Worm (Caenorhabditis elegans) whole organism, early embryonic: ENCODE results near the gene molo-1.

Experiments used
- B0310.2 ChIP-seq: sonication (generic microtip); optimal IDR thresholded peaks from 2 replicates; lab custom pipeline; 2016; ENCODE audit warnings: mild to moderate bottlenecking, missing genetic modification characterization, missing compliant biosample characterization
- F13C5.2 ChIP-seq: sonication (generic microtip); optimal IDR thresholded peaks from 2 replicates; lab custom pipeline; 2017; ENCODE audit warnings: mild to moderate bottlenecking, missing genetic modification characterization, inconsistent platforms, missing compliant biosample characterization
- aly-1 ChIP-seq: sonication (generic microtip); optimal IDR thresholded peaks from 2 replicates; lab custom pipeline; 2016; ENCODE audit warnings: missing genetic modification characterization, missing compliant biosample characterization
- ama-1 ChIP-seq: fragments of 150-350 bp; optimal IDR thresholded peaks from 2 replicates; lab custom pipeline; 2014
- ceh-13 ChIP-seq: fragments of 200-800 bp; sonication (Bioruptor generic); optimal IDR thresholded peaks from 2 replicates; lab custom pipeline; 2018; ENCODE audit warnings: mild to moderate bottlenecking, missing genetic modification characterization, missing compliant biosample characterization
- ceh-36 ChIP-seq: sonication (generic microtip); optimal IDR thresholded peaks from 2 replicates; lab custom pipeline; 2016; ENCODE audit warnings: missing genetic modification characterization, inconsistent platforms, missing compliant biosample characterization
- ets-7 ChIP-seq: sonication (generic microtip); optimal IDR thresholded peaks from 2 replicates; lab custom pipeline; 2016; ENCODE audit warnings: missing genotype, missing genetic modification characterization, missing compliant biosample characterization
- flt-1 ChIP-seq: fragments of 200-800 bp; sonication (Bioruptor generic); IDR thresholded peaks from 2 replicates; pipeline ENCODE4 v1.3.6; 2022; ENCODE audit warnings: missing genetic modification characterization, missing compliant biosample characterization
- hmbx-1 ChIP-seq: sonication (generic microtip); optimal IDR thresholded peaks from 2 replicates; lab custom pipeline; 2016; ENCODE audit warnings: mild to moderate bottlenecking, missing genetic modification characterization, missing compliant biosample characterization
- hmg-4 ChIP-seq: fragments of 200-800 bp; sonication (Bioruptor generic); optimal IDR thresholded peaks from 2 replicates; lab custom pipeline; 2018; ENCODE audit warnings: mild to moderate bottlenecking, missing genetic modification characterization, missing compliant biosample characterization
- hnd-1 ChIP-seq: sonication (generic microtip); optimal IDR thresholded peaks from 2 replicates; lab custom pipeline; 2016; ENCODE audit warnings: missing genetic modification characterization, missing compliant biosample characterization
- pes-1 ChIP-seq: fragments of 200-800 bp; sonication (Bioruptor generic); IDR thresholded peaks from 2 replicates; pipeline ENCODE4 v1.3.6; 2022; ENCODE audit warnings: missing genetic modification reagents, missing genetic modification characterization, missing compliant biosample characterization
- scrt-1 ChIP-seq: fragments of 200-800 bp; sonication (Bioruptor generic); IDR thresholded peaks from 2 replicates; pipeline ENCODE4 v1.3.6; 2022; ENCODE audit warnings: missing genetic modification characterization, missing compliant biosample characterization
- sea-1 ChIP-seq: fragments of 200-800 bp; sonication (Bioruptor generic); conservative IDR thresholded peaks from 2 replicates; pipeline ENCODE4 v1.3.6; 2022; ENCODE audit warnings: missing genetic modification characterization, missing compliant biosample characterization
- tbx-11 ChIP-seq: fragments of 200-800 bp; sonication (Bioruptor generic); IDR thresholded peaks from 2 replicates; pipeline ENCODE4 v1.3.6; 2022; ENCODE audit warnings: missing genetic modification characterization, missing compliant biosample characterization
- tbx-37 ChIP-seq: fragments of 200-800 bp; sonication (Bioruptor generic); conservative IDR thresholded peaks from 2 replicates; pipeline ENCODE4 v1.3.6; 2022; ENCODE audit warnings: missing genetic modification reagents, missing genetic modification characterization, missing compliant biosample characterization
- tra-4 ChIP-seq: sonication (generic microtip); optimal IDR thresholded peaks from 2 replicates; lab custom pipeline; 2017; ENCODE audit warnings: missing genetic modification characterization, missing compliant biosample characterization

Gene molo-1

DNA sequence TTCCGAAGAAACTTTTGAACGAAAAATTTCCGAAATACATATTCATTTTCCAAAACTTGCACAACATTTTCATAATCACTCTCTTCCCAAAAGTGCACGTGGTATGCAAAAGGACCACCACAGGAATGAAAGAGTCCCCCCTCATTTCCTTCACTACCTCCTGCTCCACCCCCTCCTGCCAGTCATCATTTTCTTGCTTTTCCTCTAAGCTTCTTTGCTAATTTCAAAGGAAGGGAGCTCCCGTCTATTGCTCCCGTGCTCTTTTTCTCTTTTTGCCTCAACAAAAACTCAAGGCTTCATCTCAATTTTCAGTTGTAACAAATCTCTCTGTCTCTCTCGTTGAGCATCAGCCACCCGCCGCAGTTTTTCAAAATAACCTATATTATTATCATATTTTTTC lies 988 bp upstream of the molo-1 start:
- TF ChIP-seq tbx-37, result no peak
- TF ChIP-seq ceh-36 (tag; lab: Kevin White, UChicago), result no peak
- TF ChIP-seq aly-1, result no peak
- no peak for TF ChIP-seq B0310.2 (tag; lab: Kevin White, UChicago)
- TF ChIP-seq ama-1 (lab: Kevin White, UChicago), result no peak
- no peak for TF ChIP-seq hmbx-1 (tag; lab: Kevin White, UChicago)

DNA sequence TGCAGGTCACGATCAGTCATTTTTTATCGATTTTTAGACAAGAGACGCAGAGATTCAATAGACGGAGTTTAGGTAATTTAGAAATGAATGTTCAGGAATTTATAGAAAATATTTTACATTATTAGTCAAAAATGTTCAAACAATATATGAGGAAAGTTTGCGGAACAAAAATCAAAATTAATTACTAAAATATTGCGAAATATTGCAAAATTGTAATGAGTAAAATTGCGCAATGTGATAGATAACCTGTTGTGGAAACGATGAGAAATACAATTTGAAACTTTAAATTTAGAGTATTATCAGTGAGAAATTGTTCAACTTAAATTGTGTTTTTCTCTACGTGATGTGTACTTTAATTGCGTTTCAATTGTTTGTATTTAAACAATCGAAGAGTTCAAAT lies 7.3 kb downstream of the molo-1 start, which contains the start of gene F56D2.5:
F56D2.5 (minus strand) TSS at position 371 of the 400 bp plus-strand sequence.
- TF ChIP-seq ets-7 (tag; lab: Kevin White, UChicago), result no peak
- no peak for TF ChIP-seq ceh-13 (GFP tag; lab: Kevin White, UChicago)
- no peak for TF ChIP-seq tbx-11 (GFP tag; lab: Robert Waterston, UW)
- no peak for TF ChIP-seq tbx-37
- TF ChIP-seq scrt-1 (GFP tag; lab: Robert Waterston, UW), result no peak
- TF ChIP-seq pes-1 (GFP tag; lab: Robert Waterston, UW), result no peak
- TF ChIP-seq aly-1, result no peak
- TF ChIP-seq hmg-4 (GFP tag; lab: Kevin White, UChicago), result no peak
- TF ChIP-seq tra-4, result no peak
- TF ChIP-seq hnd-1 (tag; lab: Kevin White, UChicago), result no peak
- TF ChIP-seq ama-1 (lab: Kevin White, UChicago), result no peak

DNA sequence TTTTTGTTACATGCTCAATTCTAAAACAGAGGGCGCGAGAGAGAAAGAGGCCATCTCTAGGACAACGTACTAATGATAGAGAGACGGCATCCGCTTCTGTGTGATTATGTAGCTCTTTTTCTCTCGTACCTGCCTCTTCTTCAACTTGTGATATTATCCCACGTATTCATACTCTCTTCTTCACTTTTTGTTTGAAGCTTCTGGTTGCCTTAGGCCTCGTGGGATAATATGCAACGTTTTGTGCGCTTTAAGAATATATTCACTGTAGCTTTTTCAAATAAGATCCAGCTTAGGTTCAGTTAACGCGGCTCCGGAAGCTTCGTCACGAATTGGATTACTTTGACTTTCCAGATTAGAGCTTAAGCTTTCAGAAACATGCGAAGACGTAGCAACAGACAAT lies 9.0 kb downstream of the molo-1 start, which contains the start of the genes F56D2.8 and uev-2:
F56D2.8 (minus strand) TSS at position 101 of the 400 bp plus-strand sequence.
uev-2 (plus strand) TSS at position 360 of the 400 bp plus-strand sequence.
- no peak for TF ChIP-seq tra-4

DNA sequence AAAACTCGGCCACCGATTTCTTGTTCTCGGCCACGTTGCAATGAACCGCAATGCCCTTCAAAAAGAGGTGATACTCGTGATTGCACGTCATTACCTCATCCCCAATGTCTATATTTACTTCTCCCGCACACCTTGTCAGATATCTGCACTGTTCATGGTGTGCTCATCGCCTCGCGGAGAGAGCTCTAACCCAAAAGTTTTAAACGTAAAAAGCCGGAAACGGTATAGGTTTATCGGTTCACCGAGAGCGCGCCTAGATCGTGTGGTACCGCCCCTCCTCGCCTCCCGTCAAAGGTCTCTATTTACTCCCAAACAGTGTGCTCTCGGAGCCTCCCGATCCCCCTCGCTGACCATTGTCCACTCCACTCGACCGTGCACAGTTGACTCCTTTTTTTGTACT lies 10.9 kb downstream of the molo-1 start, which contains the start of gene F56D2.3:
F56D2.3 (plus strand) TSS at position 301 of the 400 bp plus-strand sequence.
- TF ChIP-seq sea-1 (GFP tag; lab: Robert Waterston, UW) (no peak), ama-1 (lab: Kevin White, UChicago) (no peak), hmg-4 (GFP tag; lab: Kevin White, UChicago) (no peak), B0310.2 (tag; lab: Kevin White, UChicago) (no peak), tra-4 (no peak)

DNA sequence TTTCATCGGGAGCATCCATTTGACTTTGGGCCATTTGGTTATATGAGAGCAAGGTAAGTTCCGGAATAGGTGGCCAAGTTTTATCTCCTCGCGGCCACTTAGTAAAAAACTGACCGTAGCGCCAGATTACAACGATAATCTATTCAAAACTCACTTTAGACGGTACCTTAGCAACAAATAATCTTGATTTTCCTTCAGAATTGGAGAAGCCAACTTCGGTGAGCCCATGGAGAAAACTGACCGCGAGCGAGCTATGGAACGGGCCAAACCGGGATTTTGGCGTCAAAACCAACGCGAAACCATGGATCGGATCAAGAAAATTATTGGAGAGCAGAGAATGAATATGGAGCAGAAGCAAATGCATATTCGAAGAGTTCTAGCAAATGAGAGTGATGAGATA lies 11.9 kb downstream of the molo-1 start:
- TF ChIP-seq sea-1 (GFP tag; lab: Robert Waterston, UW) (no peak), tbx-37 (no peak), flt-1 (GFP tag; lab: Robert Waterston, UW) (no peak), tbx-11 (GFP tag; lab: Robert Waterston, UW) (no peak), ets-7 (tag; lab: Kevin White, UChicago) (no peak), hnd-1 (tag; lab: Kevin White, UChicago) (no peak), tra-4 (no peak), F13C5.2 (no peak), ama-1 (lab: Kevin White, UChicago) (no peak), hmg-4 (GFP tag; lab: Kevin White, UChicago) (no peak), pes-1 (GFP tag; lab: Robert Waterston, UW) (no peak), B0310.2 (tag; lab: Kevin White, UChicago) (no peak)

DNA sequence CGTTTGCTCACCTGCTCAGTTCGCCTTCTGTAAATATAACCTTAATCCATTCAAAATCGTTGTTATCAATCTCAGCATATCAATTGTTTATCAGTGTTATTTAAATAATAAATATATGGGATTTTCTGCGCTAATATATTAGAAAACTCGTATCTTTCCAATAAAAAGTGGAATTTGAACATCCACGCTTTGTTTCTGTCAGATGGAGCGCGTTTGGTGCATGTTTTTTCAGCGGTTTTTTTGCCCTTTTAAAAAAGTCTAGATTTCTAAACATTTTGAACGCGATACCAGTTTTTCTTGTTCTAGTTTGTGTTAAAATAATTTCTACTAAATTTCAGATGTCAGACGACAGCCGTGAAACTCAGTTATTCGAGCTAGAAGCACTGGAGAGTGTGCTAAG lies 13.1 kb downstream of the molo-1 start, which contains the start of gene F56D2.2:
F56D2.2 (plus strand) TSS at position 339 of the 400 bp plus-strand sequence.
- TF ChIP-seq sea-1 (GFP tag; lab: Robert Waterston, UW), result no peak
- TF ChIP-seq F13C5.2, result no peak
- no peak for TF ChIP-seq scrt-1 (GFP tag; lab: Robert Waterston, UW)
- TF ChIP-seq flt-1 (GFP tag; lab: Robert Waterston, UW), result no peak
- TF ChIP-seq tbx-37, result no peak
- no peak for TF ChIP-seq hmbx-1 (tag; lab: Kevin White, UChicago)
- no peak for TF ChIP-seq tbx-11 (GFP tag; lab: Robert Waterston, UW)
- TF ChIP-seq ets-7 (tag; lab: Kevin White, UChicago), result no peak
- no peak for TF ChIP-seq hnd-1 (tag; lab: Kevin White, UChicago)
- TF ChIP-seq ceh-36 (tag; lab: Kevin White, UChicago), result no peak
- TF ChIP-seq ceh-13 (GFP tag; lab: Kevin White, UChicago), result no peak
- no peak for TF ChIP-seq hmg-4 (GFP tag; lab: Kevin White, UChicago)
- TF ChIP-seq ama-1 (lab: Kevin White, UChicago), result no peak
- TF ChIP-seq tra-4, result no peak

DNA sequence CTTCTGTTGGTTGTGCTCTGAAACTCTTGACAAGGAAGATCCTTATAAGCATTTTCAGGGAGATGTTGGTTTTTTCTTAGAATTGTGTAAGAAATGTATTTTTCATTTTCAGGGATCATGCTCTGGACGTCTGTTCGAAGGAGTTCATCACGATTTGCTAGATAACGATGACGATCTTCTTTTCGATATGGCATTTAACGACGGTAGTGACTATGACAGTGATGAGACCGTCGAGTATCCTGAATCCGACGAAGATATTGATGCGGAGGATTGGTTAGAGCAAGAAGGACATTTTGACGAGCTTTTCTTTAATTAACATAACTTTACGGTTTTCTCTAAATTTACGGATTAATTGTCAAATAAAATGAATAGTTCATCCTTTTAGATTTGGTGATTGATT lies 15.0 kb downstream of the molo-1 start:
- TF ChIP-seq tra-4 (no peak), ets-7 (tag; lab: Kevin White, UChicago) (no peak), flt-1 (GFP tag; lab: Robert Waterston, UW) (no peak), hmbx-1 (tag; lab: Kevin White, UChicago) (no peak), F13C5.2 (no peak), tbx-11 (GFP tag; lab: Robert Waterston, UW) (no peak), aly-1 (no peak), tbx-37 (no peak), hmg-4 (GFP tag; lab: Kevin White, UChicago) (no peak), pes-1 (GFP tag; lab: Robert Waterston, UW) (no peak), ceh-13 (GFP tag; lab: Kevin White, UChicago) (no peak), ceh-36 (tag; lab: Kevin White, UChicago) (no peak), ama-1 (lab: Kevin White, UChicago) (no peak)

DNA sequence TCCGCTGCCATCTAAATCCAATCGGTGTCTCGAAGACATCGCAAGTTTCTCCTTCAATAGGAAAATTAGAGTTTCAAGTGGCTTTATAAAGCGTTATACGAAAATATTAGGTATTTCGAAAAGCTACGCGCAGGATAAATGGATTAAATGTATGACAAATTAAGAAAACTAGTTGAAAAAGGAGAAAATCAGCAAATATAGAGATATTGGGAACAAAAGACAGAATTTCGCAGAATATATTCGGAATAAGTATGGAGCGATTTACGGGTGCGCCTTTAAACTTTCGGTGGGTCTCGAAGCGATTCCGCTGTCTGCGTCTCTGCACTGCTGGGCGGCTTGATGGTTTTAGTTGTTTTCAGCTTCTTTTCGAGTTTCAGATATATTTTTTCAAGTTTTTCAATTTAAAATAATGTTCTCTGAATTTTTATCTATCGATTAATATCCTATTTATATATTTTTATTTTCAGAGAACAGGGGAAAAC lies 17.9 kb downstream of the molo-1 start, which contains the start of the genes ddx-15 and ucr-1:
ddx-15 (minus strand) TSS at position 51 of the 482 bp plus-strand sequence.
ucr-1 (plus strand) TSS at position 468 of the 482 bp plus-strand sequence.
- TF ChIP-seq aly-1 (no peak), flt-1 (GFP tag; lab: Robert Waterston, UW) (no peak), hnd-1 (tag; lab: Kevin White, UChicago) (no peak), tra-4 (no peak), ets-7 (tag; lab: Kevin White, UChicago) (no peak), hmg-4 (GFP tag; lab: Kevin White, UChicago) (no peak), sea-1 (GFP tag; lab: Robert Waterston, UW) (no peak), hmbx-1 (tag; lab: Kevin White, UChicago) (no peak), tbx-11 (GFP tag; lab: Robert Waterston, UW) (no peak), scrt-1 (GFP tag; lab: Robert Waterston, UW) (no peak), ceh-13 (GFP tag; lab: Kevin White, UChicago) (no peak), ceh-36 (tag; lab: Kevin White, UChicago) (no peak), tbx-37 (no peak), ama-1 (lab: Kevin White, UChicago) (no peak)
